Worm (Caenorhabditis elegans) whole organism, L3 larva: ENCODE results near the gene nhr-187.

ENCODE experiments used
- R02D3.7 ChIP-seq: fragments of 150-350 bp; optimal IDR thresholded peaks from 2 replicates; lab custom pipeline; 2014; ENCODE audit warnings: missing biosample characterization, missing genetic modification characterization
- ama-1 ChIP-seq: fragments of 150-350 bp; optimal IDR thresholded peaks from 2 replicates; lab custom pipeline; 2018
- ceh-28 ChIP-seq: fragments of 150-350 bp; optimal IDR thresholded peaks from 2 replicates; lab custom pipeline; 2014; ENCODE audit warnings: missing biosample characterization, missing genetic modification reagents, missing genetic modification characterization
- ceh-82 ChIP-seq: fragments of 150-350 bp; optimal IDR thresholded peaks from 2 replicates; lab custom pipeline; 2014; ENCODE audit warnings: missing biosample characterization, missing genetic modification characterization
- elt-3 ChIP-seq, 3 experiments: fragments of 150-350 bp in 1 of 3; sonication (generic microtip) in 2 of 3; optimal IDR thresholded peaks; 2 replicates in 2 of 3; 4 replicates in 1 of 3; lab custom pipeline; 2014 to 2017; ENCODE audit warnings: missing biosample characterization in 3 of 3, missing genetic modification characterization in 3 of 3
- nhr-11 ChIP-seq: fragments of 150-350 bp; optimal IDR thresholded peaks from 2 replicates; lab custom pipeline; 2014; ENCODE audit warnings: missing biosample characterization, missing genetic modification characterization
- nhr-12 ChIP-seq: fragments of 150-350 bp; optimal IDR thresholded peaks from 2 replicates; lab custom pipeline; 2014; ENCODE audit warnings: missing biosample characterization, missing genetic modification characterization
- nhr-25 ChIP-seq: sonication (generic microtip); optimal IDR thresholded peaks from 2 replicates; lab custom pipeline; 2017; ENCODE audit warnings: missing biosample characterization, missing genetic modification characterization
- nhr-77 ChIP-seq: fragments of 150-350 bp; optimal IDR thresholded peaks from 2 replicates; lab custom pipeline; 2014; ENCODE audit warnings: missing biosample characterization, missing genetic modification characterization
- sea-2 ChIP-seq: fragments of 150-350 bp; sonication (generic microtip); optimal IDR thresholded peaks from 4 replicates; lab custom pipeline; 2014; ENCODE audit warnings: missing biosample characterization, missing genetic modification reagents, missing genetic modification characterization
- snpc-4 ChIP-seq: fragments of 150-350 bp; optimal IDR thresholded peaks from 2 replicates; lab custom pipeline; 2014; ENCODE audit warnings: missing biosample characterization, missing genetic modification characterization
- unc-62 ChIP-seq: fragments of 150-350 bp; sonication (generic microtip); optimal IDR thresholded peaks from 4 replicates; lab custom pipeline; 2014; ENCODE audit warnings: missing biosample characterization, missing genetic modification reagents, missing genetic modification characterization
- ztf-11 ChIP-seq: fragments of 150-350 bp; optimal IDR thresholded peaks from 2 replicates; lab custom pipeline; 2014; ENCODE audit warnings: missing biosample characterization, missing genetic modification characterization

DNA sequence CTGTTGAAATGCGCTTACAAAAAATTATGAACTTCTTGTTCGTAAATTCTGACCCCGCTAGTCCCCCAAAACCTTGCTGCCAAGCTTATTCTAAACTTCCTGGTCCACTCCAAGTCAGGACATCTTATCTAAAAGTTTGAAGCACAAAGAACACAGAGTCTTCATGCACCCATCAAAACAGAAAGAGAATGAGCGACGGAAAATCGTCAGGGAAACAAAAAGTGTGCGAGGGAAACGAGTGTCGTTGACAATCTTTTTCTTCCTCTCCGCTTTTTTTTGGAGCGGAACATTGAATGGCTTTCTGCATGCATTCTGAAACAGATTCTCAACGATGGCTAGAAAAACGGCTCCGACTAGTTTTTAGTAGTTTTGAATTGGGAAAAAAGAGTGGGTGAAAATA, 37.6 kb downstream of the nhr-187 start:
- TF ChIP-seq nhr-12 (tag; lab: Kevin White, UChicago) (no peak), unc-62 (no peak), nhr-11 (tag; lab: Kevin White, UChicago) (no peak), elt-3 (tag; optimal IDR thresholded peaks at IDR 0.05; lab: Kevin White, UChicago) (no peak), sea-2 (GFP tag; lab: Kevin White, UChicago) (no peak), nhr-77 (tag; lab: Kevin White, UChicago) (no peak), ama-1 (lab: Kevin White, UChicago) (no peak), ceh-28 (tag; lab: Kevin White, UChicago) (no peak), R02D3.7 (tag; lab: Kevin White, UChicago) (no peak), nhr-25 (tag; lab: Kevin White, UChicago) (no peak), ztf-11 (tag; lab: Kevin White, UChicago) (no peak), ceh-82 (tag; lab: Kevin White, UChicago) (no peak), snpc-4 (tag; lab: Kevin White, UChicago) (no peak)
